Worm (Caenorhabditis elegans): Measurements from ENCODE around the gene set-3.

set-3 gene

DNA sequence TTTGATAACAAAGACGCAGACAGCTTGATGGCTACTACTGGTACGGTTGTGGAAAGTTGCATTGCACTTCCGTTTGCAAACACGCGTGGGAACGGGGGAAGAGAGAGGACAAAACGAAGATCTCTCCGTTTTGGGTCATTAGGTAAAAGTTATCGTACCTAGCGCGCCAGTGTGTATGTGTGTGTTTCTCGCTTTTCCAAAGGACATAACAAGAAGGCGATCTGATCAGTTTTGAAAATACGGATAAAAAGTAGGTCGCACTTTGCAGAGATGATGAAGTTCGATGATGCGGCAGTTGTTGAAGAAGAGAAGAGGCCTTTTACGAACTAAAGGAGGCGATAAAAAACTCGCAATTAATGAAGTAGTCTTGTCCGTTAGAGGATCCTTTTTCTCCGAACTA lies 49.3 kb downstream of the set-3 start:
- TF ChIP-seq lim-7 (GFP tag; IDR thresholded peaks at IDR 0.05) (no peak), nhr-28 (tag; optimal IDR thresholded peaks at IDR 0.05) (peak; percentile 4), nhr-76 (tag; optimal IDR thresholded peaks at IDR 0.05) (no peak)

DNA sequence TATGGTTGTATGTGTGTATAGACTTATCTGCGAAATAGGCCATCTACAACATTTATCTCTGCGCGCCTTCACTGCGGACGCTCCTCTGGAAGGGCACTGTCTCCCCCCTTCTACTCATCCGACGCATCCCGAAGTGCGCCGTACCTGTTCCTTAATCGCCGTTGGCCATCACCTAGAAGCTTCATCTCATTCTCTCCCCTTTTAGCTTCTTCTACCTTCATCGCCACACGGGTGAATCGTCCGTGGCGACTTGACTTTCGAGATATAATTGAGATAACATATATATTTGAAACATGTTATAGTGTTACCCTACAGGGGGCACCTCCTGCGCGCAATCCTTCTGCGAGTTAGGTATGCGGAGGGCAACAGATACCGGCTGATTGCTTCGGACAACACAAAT lies 52.3 kb downstream of the set-3 start:
- TF ChIP-seq nhr-48 (tag; optimal IDR thresholded peaks at IDR 0.05) (peak; percentile 29), T20F7.1 (GFP tag; optimal IDR thresholded peaks at IDR 0.05) (no peak), mdt-29 (GFP tag; IDR thresholded peaks at IDR 0.05) (no peak), php-3 (GFP tag; IDR thresholded peaks at IDR 0.05) (no peak)
